Worm (Caenorhabditis elegans) whole organism, L1 larva: ENCODE data around the gene cfim-2.
A peak's percentile ranks its signal among the peaks of the same experiment; 100 is the strongest.

Source experiments
- C04F5.9 ChIP-seq: sonication (generic microtip); optimal IDR thresholded peaks from 2 replicates; lab custom pipeline; 2016; ENCODE audit warnings: missing genetic modification characterization, missing compliant biosample characterization
- F16B12.6 ChIP-seq: fragments of 150-350 bp; optimal IDR thresholded peaks from 2 replicates; lab custom pipeline; 2014; ENCODE audit warnings: missing biosample characterization, missing genetic modification characterization
- Y116A8C.19 ChIP-seq: sonication (generic microtip); optimal IDR thresholded peaks from 2 replicates; lab custom pipeline; 2016; ENCODE audit warnings: missing compliant biosample characterization, missing genetic modification characterization, borderline replicate concordance
- aha-1 ChIP-seq: fragments of 150-350 bp; optimal IDR thresholded peaks from 2 replicates; lab custom pipeline; 2014; ENCODE audit warnings: missing biosample characterization, missing genetic modification characterization
- aly-2 ChIP-seq: fragments of 150-350 bp; optimal IDR thresholded peaks from 2 replicates; lab custom pipeline; 2014; ENCODE audit warnings: missing biosample characterization, missing genetic modification characterization
- ama-1 ChIP-seq: fragments of 150-350 bp; optimal IDR thresholded peaks from 2 replicates; lab custom pipeline; 2014
- ceh-63 ChIP-seq: fragments of 200-800 bp; sonication (Bioruptor generic); optimal IDR thresholded peaks from 2 replicates; lab custom pipeline; 2018; ENCODE audit warnings: mild to moderate bottlenecking, missing genetic modification characterization, missing compliant biosample characterization
- ceh-90 ChIP-seq: sonication (generic microtip); optimal IDR thresholded peaks from 2 replicates; lab custom pipeline; 2016; ENCODE audit warnings: missing genetic modification characterization, missing compliant biosample characterization
- efl-3 ChIP-seq: fragments of 200-800 bp; sonication (Bioruptor generic); optimal IDR thresholded peaks from 2 replicates; lab custom pipeline; 2018; ENCODE audit warnings: mild to moderate bottlenecking, missing genetic modification characterization, missing compliant biosample characterization
- egl-13 ChIP-seq: sonication (generic microtip); optimal IDR thresholded peaks from 2 replicates; lab custom pipeline; 2016; ENCODE audit warnings: missing genotype, missing genetic modification reagents, missing genetic modification characterization, missing compliant biosample characterization
- egl-27 ChIP-seq, 2 experiments: fragments of 150-350 bp in 1 of 2; sonication (generic microtip); optimal IDR thresholded peaks; 3 replicates each; lab custom pipeline; 2017 to 2018; ENCODE audit warnings: missing biosample characterization in 2 of 2, missing genetic modification characterization in 2 of 2, missing genetic modification reagents in 2 of 2
- elt-2 ChIP-seq: sonication (generic microtip); optimal IDR thresholded peaks from 2 replicates; lab custom pipeline; 2016; ENCODE audit warnings: missing genetic modification characterization, mild to moderate bottlenecking, inconsistent platforms, missing compliant biosample characterization, missing genetic modification reagents
- ets-5 ChIP-seq: fragments of 200-800 bp; sonication (Bioruptor generic); IDR thresholded peaks from 2 replicates; pipeline ENCODE4 v1.3.6; 2022; ENCODE audit warnings: missing genetic modification characterization, missing compliant biosample characterization
- fkh-10 ChIP-seq: sonication (generic microtip); optimal IDR thresholded peaks from 2 replicates; lab custom pipeline; 2017; ENCODE audit warnings: missing biosample characterization, missing genetic modification reagents, missing genetic modification characterization
- fos-1 ChIP-seq: fragments of 150-350 bp; optimal IDR thresholded peaks from 2 replicates; lab custom pipeline; 2014; ENCODE audit warnings: missing biosample characterization, missing genetic modification characterization
- hlh-17 ChIP-seq: fragments of 200-800 bp; sonication (Bioruptor generic); optimal IDR thresholded peaks from 2 replicates; lab custom pipeline; 2018; ENCODE audit warnings: missing genetic modification characterization, mild to moderate bottlenecking, missing compliant biosample characterization, moderate library complexity, borderline replicate concordance
- hlh-4 ChIP-seq: sonication (generic microtip); optimal IDR thresholded peaks from 2 replicates; lab custom pipeline; 2016; ENCODE audit warnings: mild to moderate bottlenecking, missing genetic modification characterization, missing compliant biosample characterization
- isw-1 ChIP-seq: fragments of 200-800 bp; sonication (Bioruptor generic); IDR thresholded peaks from 2 replicates; pipeline ENCODE4 v1.3.6; 2022; ENCODE audit warnings: missing genetic modification characterization, missing compliant biosample characterization
- jun-1 ChIP-seq: fragments of 150-350 bp; optimal IDR thresholded peaks from 2 replicates; lab custom pipeline; 2014; ENCODE audit warnings: missing biosample characterization, missing genetic modification reagents, missing genetic modification characterization
- lin-15B ChIP-seq: fragments of 150-350 bp; sonication (generic microtip); optimal IDR thresholded peaks from 3 replicates; lab custom pipeline; 2014; ENCODE audit warnings: missing biosample characterization, missing genetic modification characterization
- lin-35 ChIP-seq, 2 experiments: fragments of 150-350 bp; optimal IDR thresholded peaks; 2 replicates each; lab custom pipeline; 2014; ENCODE audit warnings: missing biosample characterization in 2 of 2, missing genetic modification characterization in 2 of 2, missing genetic modification reagents in 2 of 2
- lir-3 ChIP-seq: sonication (generic microtip); optimal IDR thresholded peaks from 2 replicates; lab custom pipeline; 2016; ENCODE audit warnings: mild to moderate bottlenecking, missing genetic modification characterization, moderate library complexity, missing compliant biosample characterization; ENCODE audit not compliant: poor library complexity
- lsy-2 ChIP-seq, 2 experiments: fragments of 150-350 bp; optimal IDR thresholded peaks; 2 replicates each; lab custom pipeline; 2014; ENCODE audit warnings: missing biosample characterization in 2 of 2, missing genetic modification characterization in 2 of 2
- mdl-1 ChIP-seq, 2 experiments: fragments of 150-350 bp; optimal IDR thresholded peaks; 2 replicates each; lab custom pipeline; 2014 to 2017; ENCODE audit warnings: missing biosample characterization in 2 of 2, missing genetic modification characterization in 2 of 2, inconsistent platforms in 1 of 2
- mef-2 ChIP-seq: fragments of 150-350 bp; optimal IDR thresholded peaks from 2 replicates; lab custom pipeline; 2014; ENCODE audit warnings: missing biosample characterization, missing genetic modification characterization
- nhr-19 ChIP-seq: fragments of 200-800 bp; sonication (Bioruptor generic); conservative IDR thresholded peaks from 2 replicates; pipeline ENCODE4 v1.3.6; 2022; ENCODE audit warnings: missing genetic modification characterization, missing compliant biosample characterization
- nhr-20 ChIP-seq: sonication (generic microtip); optimal IDR thresholded peaks from 2 replicates; lab custom pipeline; 2016; ENCODE audit warnings: mild to moderate bottlenecking, missing genetic modification characterization, missing compliant biosample characterization
- nhr-237 ChIP-seq: fragments of 150-350 bp; optimal IDR thresholded peaks from 2 replicates; lab custom pipeline; 2014; ENCODE audit warnings: missing biosample characterization, missing genetic modification characterization
- nhr-28 ChIP-seq: fragments of 150-350 bp; optimal IDR thresholded peaks from 2 replicates; lab custom pipeline; 2014; ENCODE audit warnings: missing biosample characterization, missing genetic modification characterization
- nhr-47 ChIP-seq: sonication (generic microtip); optimal IDR thresholded peaks from 2 replicates; lab custom pipeline; 2016; ENCODE audit warnings: mild to moderate bottlenecking, missing genetic modification characterization, moderate library complexity, missing compliant biosample characterization
- nhr-71 ChIP-seq: sonication (generic microtip); optimal IDR thresholded peaks from 2 replicates; lab custom pipeline; 2016; ENCODE audit warnings: mild to moderate bottlenecking, missing genetic modification characterization, moderate library complexity, missing compliant biosample characterization
- nhr-76 ChIP-seq: sonication (generic microtip); optimal IDR thresholded peaks from 2 replicates; lab custom pipeline; 2017; ENCODE audit warnings: missing biosample characterization, missing genetic modification characterization
- nhr-77 ChIP-seq: fragments of 150-350 bp; optimal IDR thresholded peaks from 2 replicates; lab custom pipeline; 2014; ENCODE audit warnings: missing biosample characterization, missing genetic modification characterization
- nhr-85 ChIP-seq: sonication (generic microtip); peaks from one replicate; lab custom pipeline; 2016; ENCODE audit warnings: missing genetic modification characterization, inconsistent platforms, missing compliant biosample characterization
- pag-3 ChIP-seq: sonication (generic microtip); optimal IDR thresholded peaks from 2 replicates; lab custom pipeline; 2017; ENCODE audit warnings: missing genetic modification characterization, mild to moderate bottlenecking, missing compliant biosample characterization, antibody characterized with exemption, borderline replicate concordance; ENCODE audit not compliant: insufficient read depth
- pax-3 ChIP-seq: fragments of 200-800 bp; sonication (Bioruptor generic); optimal IDR thresholded peaks from 2 replicates; lab custom pipeline; 2018; ENCODE audit warnings: mild to moderate bottlenecking, missing genetic modification characterization, moderate library complexity, missing compliant biosample characterization
- sox-4 ChIP-seq: sonication (generic microtip); optimal IDR thresholded peaks from 2 replicates; lab custom pipeline; 2016; ENCODE audit warnings: missing genetic modification characterization, missing compliant biosample characterization
- sptf-1 ChIP-seq: fragments of 150-350 bp; optimal IDR thresholded peaks from 2 replicates; lab custom pipeline; 2014; ENCODE audit warnings: missing biosample characterization, missing genetic modification characterization
- swsn-7 ChIP-seq: sonication (generic microtip); optimal IDR thresholded peaks from 2 replicates; lab custom pipeline; 2016; ENCODE audit warnings: missing genetic modification characterization, missing compliant biosample characterization
- tbx-2 ChIP-seq: sonication (generic microtip); optimal IDR thresholded peaks from 2 replicates; lab custom pipeline; 2016; ENCODE audit warnings: missing genetic modification characterization, missing compliant biosample characterization
- tlp-1 ChIP-seq: fragments of 150-350 bp; optimal IDR thresholded peaks from 2 replicates; lab custom pipeline; 2014; ENCODE audit warnings: missing biosample characterization, missing genetic modification characterization
- unc-130 ChIP-seq: fragments of 150-350 bp; optimal IDR thresholded peaks from 2 replicates; lab custom pipeline; 2017; ENCODE audit warnings: missing biosample characterization, missing genetic modification characterization, inconsistent platforms
- unc-30 ChIP-seq: sonication (generic microtip); optimal IDR thresholded peaks from 2 replicates; lab custom pipeline; 2017; ENCODE audit warnings: missing biosample characterization, missing genetic modification characterization
- unc-62 ChIP-seq: fragments of 150-350 bp; optimal IDR thresholded peaks from 2 replicates; lab custom pipeline; 2014; ENCODE audit warnings: missing biosample characterization, missing genetic modification reagents, missing genetic modification characterization
- xbp-1 ChIP-seq: sonication (generic microtip); optimal IDR thresholded peaks from 2 replicates; lab custom pipeline; 2016; ENCODE audit warnings: missing genetic modification characterization, missing compliant biosample characterization
- zag-1 ChIP-seq: fragments of 150-350 bp; optimal IDR thresholded peaks from 2 replicates; lab custom pipeline; 2014; ENCODE audit warnings: missing biosample characterization, missing genetic modification characterization
- ztf-4 ChIP-seq: fragments of 150-350 bp; optimal IDR thresholded peaks from 2 replicates; lab custom pipeline; 2014; ENCODE audit warnings: missing biosample characterization, missing genetic modification characterization

Gene cfim-2

ce11 chrIV:8886228-8886627, 39.9 kb upstream of the cfim-2 start, which contains the start of gene C09G9.5:
Gene C09G9.5, plus strand, starts transcription at chrIV:8886528.
- TF ChIP-seq lin-35 (GFP tag; optimal IDR thresholded peaks at IDR 0.05; lab: Kevin White, UChicago) (no peak), lsy-2 (tag; optimal IDR thresholded peaks at IDR 0.05; lab: Kevin White, UChicago) (no peak), ztf-4 (tag; lab: Kevin White, UChicago) (no peak), nhr-76 (no peak), unc-30 (tag; lab: Kevin White, UChicago) (no peak), nhr-47 (tag; lab: Kevin White, UChicago) (no peak), unc-130 (tag; lab: Kevin White, UChicago) (no peak), zag-1 (tag; lab: Kevin White, UChicago) (no peak)

- no peak for TF ChIP-seq hlh-4 (tag; lab: Kevin White, UChicago)
- TF ChIP-seq nhr-85 (tag; lab: Kevin White, UChicago) = peak; percentile 35
- no peak for TF ChIP-seq ceh-63 (GFP tag; lab: Kevin White, UChicago)
- no peak for TF ChIP-seq xbp-1 (tag; lab: Kevin White, UChicago)
- TF ChIP-seq lir-3 (tag; lab: Kevin White, UChicago) = no peak
- TF ChIP-seq egl-13 (tag; lab: Kevin White, UChicago) = no peak
These were observed 37.5 kb upstream of the cfim-2 start, which contains the start of gene oma-1 for ce11 chrIV:8888525-8889026. Gene oma-1, plus strand, starts transcription at chrIV:8888976.

ce11 chrIV:8891131-8891530, 35.0 kb upstream of the cfim-2 start, which contains the start of gene spr-2:
Gene spr-2, plus strand, starts transcription at chrIV:8891462.
- no peak for TF ChIP-seq hlh-4 (tag; lab: Kevin White, UChicago)
- TF ChIP-seq C04F5.9 = peak; percentile 14
- peak; percentile 55 for TF ChIP-seq fos-1
- TF ChIP-seq xbp-1 (tag; lab: Kevin White, UChicago) = peak; percentile 80
- TF ChIP-seq nhr-76 = no peak
- TF ChIP-seq unc-62 (GFP tag; lab: Kevin White, UChicago) = no peak
- TF ChIP-seq nhr-85 (tag; lab: Kevin White, UChicago) = peak; percentile 76
- TF ChIP-seq tbx-2 (tag; lab: Kevin White, UChicago) = peak; percentile 78
- TF ChIP-seq nhr-28 (tag; lab: Kevin White, UChicago) = no peak
- peak; percentile 30 for TF ChIP-seq fkh-10 (GFP tag; lab: Kevin White, UChicago)
- peak; percentile 19 for TF ChIP-seq nhr-77 (tag; lab: Kevin White, UChicago)
- TF ChIP-seq aly-2 (tag; lab: Kevin White, UChicago) = peak; percentile 41
- TF ChIP-seq lsy-2 (tag; optimal IDR thresholded peaks at IDR 0.05; lab: Kevin White, UChicago) = peak; percentile 84 to 87
- peak; percentile 52 for TF ChIP-seq F16B12.6 (tag; lab: Kevin White, UChicago)
- TF ChIP-seq aha-1 (tag; lab: Kevin White, UChicago) = no peak
- no peak for TF ChIP-seq unc-30 (tag; lab: Kevin White, UChicago)
- TF ChIP-seq lin-15B (tag; lab: Kevin White, UChicago) = peak; percentile 65
- no peak for TF ChIP-seq ceh-90
- no peak for TF ChIP-seq ets-5 (GFP tag; lab: Robert Waterston, UW)
- no peak for TF ChIP-seq sptf-1 (tag; lab: Kevin White, UChicago)
- TF ChIP-seq Y116A8C.19 (tag; lab: Kevin White, UChicago) = no peak
- peak; percentile 89 for TF ChIP-seq nhr-71 (tag; lab: Kevin White, UChicago)
- TF ChIP-seq pag-3 (tag; lab: Kevin White, UChicago) = no peak
- peak; percentile 4 for TF ChIP-seq sox-4
- TF ChIP-seq isw-1 = peak; percentile 42; the same call in 1 of the 2 replicates
- peak; percentile 81 for TF ChIP-seq swsn-7 (tag; lab: Kevin White, UChicago)
- TF ChIP-seq ceh-63 (GFP tag; lab: Kevin White, UChicago) = no peak
- TF ChIP-seq mdl-1 (tag; optimal IDR thresholded peaks at IDR 0.05; lab: Kevin White, UChicago) = peak in 1 of 2 experiments; percentile 48
- TF ChIP-seq lin-35 (GFP tag; optimal IDR thresholded peaks at IDR 0.05; lab: Kevin White, UChicago) = peak; percentile 86 to 91
- peak; percentile 81 for TF ChIP-seq nhr-20 (tag; lab: Kevin White, UChicago)
- TF ChIP-seq elt-2 (tag; lab: Kevin White, UChicago) = peak; percentile 8
- peak; percentile 54 for TF ChIP-seq ztf-4 (tag; lab: Kevin White, UChicago)
- TF ChIP-seq nhr-19 (GFP tag; lab: Robert Waterston, UW) = peak; percentile 75
- TF ChIP-seq mef-2 (tag; lab: Kevin White, UChicago) = peak; percentile 5
- TF ChIP-seq pax-3 (tag; lab: Kevin White, UChicago) = no peak
- no peak for TF ChIP-seq nhr-237 (tag; lab: Kevin White, UChicago)
- no peak for TF ChIP-seq ama-1 (lab: Kevin White, UChicago)
- no peak for TF ChIP-seq hlh-17 (GFP tag; lab: Kevin White, UChicago)
- no peak for TF ChIP-seq tlp-1 (tag; lab: Kevin White, UChicago)
- TF ChIP-seq jun-1 (tag; lab: Kevin White, UChicago) = peak; percentile 39
- TF ChIP-seq egl-27 (tag; optimal IDR thresholded peaks at IDR 0.05; lab: Kevin White, UChicago) = no peak
- no peak for TF ChIP-seq efl-3 (GFP tag; lab: Kevin White, UChicago)
